Worm (Caenorhabditis elegans) whole organism, L1 larva: ENCODE data around the gene ZK1290.7.

Experiments used
- ama-1 ChIP-seq: fragments of 150-350 bp; optimal IDR thresholded peaks from 2 replicates; lab custom pipeline; 2014
- ceh-90 ChIP-seq: sonication (generic microtip); optimal IDR thresholded peaks from 2 replicates; lab custom pipeline; 2016; ENCODE audit warnings: missing genetic modification characterization, missing compliant biosample characterization
- dpl-1 ChIP-seq, 3 experiments: fragments of 150-350 bp in 2 of 3; sonication (generic microtip) in 1 of 3; optimal IDR thresholded peaks; 2 replicates each; lab custom pipeline; 2014 to 2017; ENCODE audit warnings: missing biosample characterization in 3 of 3, missing genetic modification characterization in 3 of 3, missing genetic modification reagents in 3 of 3
- egl-27 ChIP-seq, 2 experiments: fragments of 150-350 bp in 1 of 2; sonication (generic microtip); optimal IDR thresholded peaks; 3 replicates each; lab custom pipeline; 2017 to 2018; ENCODE audit warnings: missing biosample characterization in 2 of 2, missing genetic modification characterization in 2 of 2, missing genetic modification reagents in 2 of 2
- elt-3 ChIP-seq, 6 experiments: fragments of 150-350 bp in 1 of 6; sonication (generic microtip); optimal IDR thresholded peaks; 2 replicates each; lab custom pipeline; 2017 to 2018; ENCODE audit warnings: missing biosample characterization in 6 of 6, missing genetic modification characterization in 6 of 6, inconsistent platforms in 1 of 6
- fos-1 ChIP-seq: fragments of 150-350 bp; optimal IDR thresholded peaks from 2 replicates; lab custom pipeline; 2014; ENCODE audit warnings: missing biosample characterization, missing genetic modification characterization
- jun-1 ChIP-seq: fragments of 150-350 bp; optimal IDR thresholded peaks from 2 replicates; lab custom pipeline; 2014; ENCODE audit warnings: missing biosample characterization, missing genetic modification reagents, missing genetic modification characterization
- lin-13 ChIP-seq: fragments of 150-350 bp; optimal IDR thresholded peaks from 2 replicates; lab custom pipeline; 2014; ENCODE audit warnings: missing biosample characterization, missing genetic modification reagents, missing genetic modification characterization
- nhr-11 ChIP-seq: fragments of 150-350 bp; optimal IDR thresholded peaks from 2 replicates; lab custom pipeline; 2014; ENCODE audit warnings: missing biosample characterization, missing genetic modification characterization
- nhr-19 ChIP-seq: fragments of 200-800 bp; sonication (Bioruptor generic); conservative IDR thresholded peaks from 2 replicates; pipeline ENCODE4 v1.3.6; 2022; ENCODE audit warnings: missing genetic modification characterization, missing compliant biosample characterization
- snpc-4 ChIP-seq: fragments of 150-350 bp; optimal IDR thresholded peaks from 2 replicates; lab custom pipeline; 2014; ENCODE audit warnings: missing biosample characterization, missing genetic modification characterization
- snu-23 ChIP-seq: sonication (generic microtip); optimal IDR thresholded peaks from 2 replicates; lab custom pipeline; 2016; ENCODE audit warnings: missing genetic modification characterization, missing compliant biosample characterization
- zag-1 ChIP-seq: fragments of 150-350 bp; optimal IDR thresholded peaks from 2 replicates; lab custom pipeline; 2014; ENCODE audit warnings: missing biosample characterization, missing genetic modification characterization

ce11 chrII:7531478-7531877 is 6.1 kb upstream of the ZK1290.7 start:
- TF ChIP-seq nhr-11 (tag; lab: Kevin White, UChicago) (no peak), snpc-4 (tag; lab: Kevin White, UChicago) (no peak), dpl-1 (GFP tag; optimal IDR thresholded peaks at IDR 0.05; lab: Kevin White, UChicago) (no peak), elt-3 (tag; optimal IDR thresholded peaks at IDR 0.05; lab: Kevin White, UChicago) (peak in 3 of 6 experiments; percentile 3 to 26 (median 9)), zag-1 (no peak), ceh-90 (tag; lab: Kevin White, UChicago) (no peak), snu-23 (GFP tag; lab: Kevin White, UChicago) (no peak), ama-1 (lab: Kevin White, UChicago) (no peak), egl-27 (tag; optimal IDR thresholded peaks at IDR 0.05; lab: Kevin White, UChicago) (no peak), nhr-19 (GFP tag; lab: Robert Waterston, UW) (no peak), lin-13 (GFP tag; lab: Kevin White, UChicago) (no peak), jun-1 (tag; lab: Kevin White, UChicago) (no peak), fos-1 (no peak)
